Worm (Caenorhabditis elegans): ENCODE measurements around the gene rab-30.

Gene rab-30

DNA sequence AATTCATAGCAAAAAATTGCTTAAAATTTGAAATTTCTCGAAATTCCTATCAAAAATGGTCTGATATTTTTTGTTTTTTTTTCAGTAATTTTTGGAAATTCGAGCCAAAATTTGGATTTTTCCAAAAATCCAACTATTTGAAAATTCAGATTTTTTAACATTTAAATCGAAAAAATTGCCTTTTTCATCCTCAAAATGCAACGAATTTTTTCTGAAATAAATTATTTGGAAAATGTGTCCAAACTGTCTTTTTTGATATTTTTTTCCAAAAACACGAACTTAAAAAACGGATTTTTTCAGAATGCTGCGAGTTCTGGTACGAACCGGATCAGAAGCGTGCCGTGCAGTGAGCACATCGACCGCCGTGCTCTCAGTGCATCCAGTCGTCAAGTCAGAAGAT lies 54.8 kb downstream of the rab-30 start, which contains the start of gene mrpl-22:
TSS of gene mrpl-22 (plus strand) at position 301 of the 400 bp plus-strand sequence.
- TF ChIP-seq lin-15B (tag; optimal IDR thresholded peaks at IDR 0.05) (no peak), nhr-77 (tag; optimal IDR thresholded peaks at IDR 0.05) (no peak), ceh-28 (tag; optimal IDR thresholded peaks at IDR 0.05) (no peak), ztf-4 (tag; optimal IDR thresholded peaks at IDR 0.05) (no peak), fkh-2 (tag; optimal IDR thresholded peaks at IDR 0.05) (no peak), ztf-11 (tag; optimal IDR thresholded peaks at IDR 0.05) (no peak), eor-1 (tag; optimal IDR thresholded peaks at IDR 0.05) (no peak), nhr-25 (tag; optimal IDR thresholded peaks at IDR 0.05) (no peak), fos-1 (tag; optimal IDR thresholded peaks at IDR 0.05) (no peak)
